Worm (Caenorhabditis elegans): ENCODE results near the gene C17H12.12.

The C17H12.12 gene

ce11 chrIV:6803294-6803693 lies 7.6 kb downstream of the C17H12.12 start:
- TF ChIP-seq jun-1 (tag; optimal IDR thresholded peaks at IDR 0.05), result no peak
- TF ChIP-seq sptf-1 (tag; optimal IDR thresholded peaks at IDR 0.05), result no peak
- no peak for TF ChIP-seq lin-13 (GFP tag; optimal IDR thresholded peaks at IDR 0.05)
- no peak for TF ChIP-seq mep-1 (tag; optimal IDR thresholded peaks at IDR 0.05)
- no peak for TF ChIP-seq C04F5.9 (tag; optimal IDR thresholded peaks at IDR 0.05)
- no peak for TF ChIP-seq efl-3 (GFP tag; optimal IDR thresholded peaks at IDR 0.05)
- no peak for TF ChIP-seq unc-62 (GFP tag; optimal IDR thresholded peaks at IDR 0.05)

- TF ChIP-seq alr-1 (tag; optimal IDR thresholded peaks at IDR 0.05; ENCODE audit: borderline replicate concordance) (no peak), fkh-4 (tag; optimal IDR thresholded peaks at IDR 0.05; ENCODE audit: borderline replicate concordance) (no peak), nhr-20 (tag; optimal IDR thresholded peaks at IDR 0.05) (peak; percentile 20), lin-14 (GFP tag; optimal IDR thresholded peaks at IDR 0.05) (peak; percentile 71), ces-1 (GFP tag; optimal IDR thresholded peaks at IDR 0.05) (no peak), nhr-237 (tag; optimal IDR thresholded peaks at IDR 0.05) (no peak), blmp-1 (tag; optimal IDR thresholded peaks at IDR 0.05) (peak; percentile 61), nhr-71 (tag; optimal IDR thresholded peaks at IDR 0.05) (peak; percentile 38), elt-3 (tag; optimal IDR thresholded peaks at IDR 0.05) (peak in 1 of 6 experiments; percentile 52), efl-1 (optimal IDR thresholded peaks at IDR 0.05) (no peak), efl-1 (GFP tag; optimal IDR thresholded peaks at IDR 0.05 in 1 of 2) (peak in 1 of 2 experiments; percentile 60), snu-23 (GFP tag; optimal IDR thresholded peaks at IDR 0.05) (peak; percentile 31), fos-1 (tag; optimal IDR thresholded peaks at IDR 0.05) (peak; percentile 3), rnt-1 (tag; optimal IDR thresholded peaks at IDR 0.05) (peak; percentile 66), nhr-12 (tag; optimal IDR thresholded peaks at IDR 0.05) (no peak), ceh-88 (GFP tag; IDR thresholded peaks at IDR 0.05) (no peak), nhr-85 (tag) (peak; percentile 72), lin-39 (tag; optimal IDR thresholded peaks at IDR 0.05) (peak; percentile 62), lin-35 (GFP tag; optimal IDR thresholded peaks at IDR 0.05) (peak in 1 of 2 experiments; percentile 23)
These were observed 8.2 kb downstream of the C17H12.12 start for ce11 chrIV:6803805-6804344.

- TF ChIP-seq alr-1 (tag; optimal IDR thresholded peaks at IDR 0.05; ENCODE audit: borderline replicate concordance), result no peak
- no peak for TF ChIP-seq nhr-11 (tag; optimal IDR thresholded peaks at IDR 0.05)
- no peak for TF ChIP-seq dpl-1 (GFP tag; optimal IDR thresholded peaks at IDR 0.05)
- TF ChIP-seq sptf-1 (tag; optimal IDR thresholded peaks at IDR 0.05), result no peak
- TF ChIP-seq dsc-1 (tag; optimal IDR thresholded peaks at IDR 0.05), result no peak
- no peak for TF ChIP-seq nhr-77 (tag; optimal IDR thresholded peaks at IDR 0.05)
- TF ChIP-seq nhr-84 (tag; optimal IDR thresholded peaks at IDR 0.05), result no peak
- no peak for TF ChIP-seq lin-14 (GFP tag; optimal IDR thresholded peaks at IDR 0.05)
- TF ChIP-seq nhr-90 (tag; optimal IDR thresholded peaks at IDR 0.05; ENCODE audit: poor library complexity), result no peak
These were observed 9.1 kb downstream of the C17H12.12 start, which contains the start of gene C17H12.37 for ce11 chrIV:6804815-6805214. Gene C17H12.37, plus strand, starts transcription at chrIV:6805115.

- TF ChIP-seq nhr-47 (tag; optimal IDR thresholded peaks at IDR 0.05), result peak; percentile 39
- no peak for TF ChIP-seq isw-1 (GFP tag; IDR thresholded peaks at IDR 0.05)
- TF ChIP-seq C04F5.9 (tag; optimal IDR thresholded peaks at IDR 0.05), result no peak
- no peak for TF ChIP-seq zip-4 (GFP tag; optimal IDR thresholded peaks at IDR 0.05)
- TF ChIP-seq tlp-1 (tag; optimal IDR thresholded peaks at IDR 0.05), result no peak
- no peak for TF ChIP-seq ets-5 (GFP tag; IDR thresholded peaks at IDR 0.05)
- peak; percentile 77 for TF ChIP-seq fkh-10 (GFP tag; optimal IDR thresholded peaks at IDR 0.05)
- TF ChIP-seq snu-23 (GFP tag; optimal IDR thresholded peaks at IDR 0.05), result peak; percentile 22
- peak; percentile 47 for TF ChIP-seq fkh-8 (tag; optimal IDR thresholded peaks at IDR 0.05)
- peak in 1 of 2 experiments; percentile 67 for TF ChIP-seq lsy-2 (tag; optimal IDR thresholded peaks at IDR 0.05)
- TF ChIP-seq swsn-7 (tag; optimal IDR thresholded peaks at IDR 0.05), result peak; percentile 8
- no peak for TF ChIP-seq elt-3 (tag; optimal IDR thresholded peaks at IDR 0.05)
- TF ChIP-seq hpl-2 (GFP tag; optimal IDR thresholded peaks at IDR 0.05), result no peak
- no peak for TF ChIP-seq dpl-1 (GFP tag; optimal IDR thresholded peaks at IDR 0.05)
- TF ChIP-seq zag-1 (tag; optimal IDR thresholded peaks at IDR 0.05), result no peak
- TF ChIP-seq mep-1 (tag; optimal IDR thresholded peaks at IDR 0.05), result peak; percentile 15
- TF ChIP-seq nhr-71 (tag; optimal IDR thresholded peaks at IDR 0.05), result peak; percentile 48
- TF ChIP-seq skn-1 (tag; optimal IDR thresholded peaks at IDR 0.05), result peak; percentile 56
- no peak for TF ChIP-seq ceh-63 (GFP tag; optimal IDR thresholded peaks at IDR 0.05)
- TF ChIP-seq tbx-2 (tag; optimal IDR thresholded peaks at IDR 0.05), result no peak
- peak; percentile 18 for TF ChIP-seq unc-86 (tag; optimal IDR thresholded peaks at IDR 0.05)
- no peak for TF ChIP-seq F16B12.6 (tag; optimal IDR thresholded peaks at IDR 0.05)
These were observed 10.8 kb downstream of the C17H12.12 start, which contains the start of gene C17H12.10 for ce11 chrIV:6806475-6807063. Gene C17H12.10, plus strand, starts transcription at chrIV:6806799.

Measured in whole organism, L1 larva.